Worm (Caenorhabditis elegans): Measurements from ENCODE around the gene clec-5.

The clec-5 gene

ce11 chrIII:4899728-4900127 lies 16.3 kb upstream of the clec-5 start (continued):
- peak; percentile 76 for TF ChIP-seq attf-3 (GFP tag; conservative IDR thresholded peaks at IDR 0.05)
- peak; percentile 98 for TF ChIP-seq ztf-3 (GFP tag; optimal IDR thresholded peaks at IDR 0.05)
- TF ChIP-seq dpff-1 (tag; optimal IDR thresholded peaks at IDR 0.05): peak; percentile 7
- TF ChIP-seq ztf-22 (GFP tag; optimal IDR thresholded peaks at IDR 0.05): peak; percentile 99
- peak; percentile 84; the same call in 1 of the 2 replicates for TF ChIP-seq ceh-58 (GFP tag; IDR thresholded peaks at IDR 0.05)
- peak; percentile 58 for TF ChIP-seq F57C9.4 (tag; optimal IDR thresholded peaks at IDR 0.05)
- no peak for TF ChIP-seq rec-8 (tag; optimal IDR thresholded peaks at IDR 0.05)
- TF ChIP-seq T07F8.4 (tag; optimal IDR thresholded peaks at IDR 0.05): peak; percentile 38
- peak; percentile 66 for TF ChIP-seq efl-1 (GFP tag; optimal IDR thresholded peaks at IDR 0.05)
- peak; percentile 96 for TF ChIP-seq rcor-1 (GFP tag; IDR thresholded peaks at IDR 0.05)
- TF ChIP-seq C17E4.6 (GFP tag; IDR thresholded peaks at IDR 0.05): peak; percentile 87
- peak; percentile 48 for TF ChIP-seq mel-28 (tag; optimal IDR thresholded peaks at IDR 0.05; ENCODE audit: borderline replicate concordance)
- TF ChIP-seq him-1 (tag; optimal IDR thresholded peaks at IDR 0.05): no peak
- peak; percentile 97 for TF ChIP-seq repo-1 (tag; optimal IDR thresholded peaks at IDR 0.05)
- no peak for TF ChIP-seq Y53F4B.3 (GFP tag; IDR thresholded peaks at IDR 0.05)
- peak; percentile 93 for TF ChIP-seq B0035.1 (tag; optimal IDR thresholded peaks at IDR 0.05)
- peak; percentile 80 for TF ChIP-seq nhr-27 (tag; optimal IDR thresholded peaks at IDR 0.05)
- peak; percentile 95 for TF ChIP-seq madf-10 (tag; optimal IDR thresholded peaks at IDR 0.05)
- TF ChIP-seq chd-7 (tag; optimal IDR thresholded peaks at IDR 0.05): peak; percentile 100
- TF ChIP-seq nfya-1 (tag; optimal IDR thresholded peaks at IDR 0.05; ENCODE audit: borderline replicate concordance, insufficient read depth): no peak
- no peak for TF ChIP-seq ceh-40 (GFP tag; IDR thresholded peaks at IDR 0.05)
- peak; percentile 73; the same call in 1 of the 2 replicates for TF ChIP-seq aptf-2 (GFP tag; conservative IDR thresholded peaks at IDR 0.05)
- TF ChIP-seq F22D6.2 (tag; optimal IDR thresholded peaks at IDR 0.05): peak; percentile 93
- peak; percentile 95 for TF ChIP-seq F52B5.7 (tag; optimal IDR thresholded peaks at IDR 0.05)
- TF ChIP-seq mcd-1 (GFP tag; IDR thresholded peaks at IDR 0.05): peak; percentile 97
- peak; percentile 94 for TF ChIP-seq egl-18 (GFP tag; IDR thresholded peaks at IDR 0.05)
- peak in 2 of 3 experiments; percentile 68 to 96 for TF ChIP-seq lin-35 (GFP tag; optimal IDR thresholded peaks at IDR 0.05)
- TF ChIP-seq ceh-27 (GFP tag; optimal IDR thresholded peaks at IDR 0.05): peak; percentile 100
- peak; percentile 32 for TF ChIP-seq dpl-1 (GFP tag; optimal IDR thresholded peaks at IDR 0.05)
- peak; percentile 96 for TF ChIP-seq ztf-6 (GFP tag; IDR thresholded peaks at IDR 0.05)

DNA sequence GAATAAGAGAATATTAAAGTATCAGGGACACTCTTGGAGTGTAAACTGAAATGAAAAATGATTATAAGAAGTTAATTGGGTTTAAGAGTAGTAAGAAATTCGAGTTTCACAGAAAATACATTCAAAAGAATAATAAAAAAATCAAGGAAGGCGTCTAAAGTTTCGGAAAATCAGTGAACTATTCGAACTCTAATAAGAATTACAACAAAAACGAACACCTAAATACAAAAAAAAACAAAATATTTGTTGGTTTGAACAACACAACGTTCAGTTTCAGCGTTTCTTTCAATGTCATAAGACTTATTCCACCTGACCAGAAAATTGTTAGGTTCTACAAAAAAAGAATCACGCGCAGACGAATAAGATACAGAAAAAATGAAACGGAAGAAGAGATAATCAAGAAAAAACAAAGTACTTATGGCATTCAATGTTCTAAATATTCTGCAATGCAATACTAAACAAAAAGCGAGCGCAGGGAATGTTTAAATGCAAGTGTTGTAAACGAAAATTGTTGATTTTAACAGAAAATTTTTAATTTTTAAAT lies 15.7 kb upstream of the clec-5 start, which contains the start of gene nhl-2:
Gene nhl-2 (minus strand): TSS at position 51 of the 544 bp plus-strand sequence.
- no peak for TF ChIP-seq ztf-22 (GFP tag; optimal IDR thresholded peaks at IDR 0.05)
- TF ChIP-seq atf-7 (tag; optimal IDR thresholded peaks at IDR 0.05): no peak
- no peak for TF ChIP-seq Y79H2A.3 (GFP tag; conservative IDR thresholded peaks at IDR 0.05)
- TF ChIP-seq bed-1 (GFP tag; IDR thresholded peaks at IDR 0.05): no peak
- TF ChIP-seq lin-26 (GFP tag; IDR thresholded peaks at IDR 0.05): no peak
- no peak for TF ChIP-seq F57A8.1 (GFP tag; optimal IDR thresholded peaks at IDR 0.05)
- no peak for TF ChIP-seq nhr-120 (GFP tag; IDR thresholded peaks at IDR 0.05)

DNA sequence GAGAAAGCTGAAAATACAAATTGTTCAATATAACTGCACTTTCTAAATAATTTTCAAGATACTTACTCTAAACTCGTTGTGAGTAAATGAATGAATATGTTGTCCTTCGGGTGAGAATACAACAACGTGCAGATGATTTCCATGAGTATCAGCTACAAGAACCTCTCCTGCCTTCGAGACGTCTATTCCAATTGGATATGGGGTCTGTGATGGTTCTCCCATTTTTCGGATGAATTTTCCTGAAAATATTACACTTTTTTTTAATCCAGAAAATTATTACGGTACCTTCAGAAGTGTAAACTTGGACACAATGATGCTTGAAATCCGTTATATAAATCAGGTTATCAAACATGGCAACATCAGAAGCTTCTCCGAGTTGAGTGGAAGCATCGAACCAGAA lies 11.9 kb upstream of the clec-5 start:
- TF ChIP-seq F10E7.11 (tag; optimal IDR thresholded peaks at IDR 0.05): no peak
- TF ChIP-seq akir-1 (GFP tag; optimal IDR thresholded peaks at IDR 0.05): no peak
